Fruit fly (Drosophila melanogaster): ENCODE measurements around the gene mwh.

DNA sequence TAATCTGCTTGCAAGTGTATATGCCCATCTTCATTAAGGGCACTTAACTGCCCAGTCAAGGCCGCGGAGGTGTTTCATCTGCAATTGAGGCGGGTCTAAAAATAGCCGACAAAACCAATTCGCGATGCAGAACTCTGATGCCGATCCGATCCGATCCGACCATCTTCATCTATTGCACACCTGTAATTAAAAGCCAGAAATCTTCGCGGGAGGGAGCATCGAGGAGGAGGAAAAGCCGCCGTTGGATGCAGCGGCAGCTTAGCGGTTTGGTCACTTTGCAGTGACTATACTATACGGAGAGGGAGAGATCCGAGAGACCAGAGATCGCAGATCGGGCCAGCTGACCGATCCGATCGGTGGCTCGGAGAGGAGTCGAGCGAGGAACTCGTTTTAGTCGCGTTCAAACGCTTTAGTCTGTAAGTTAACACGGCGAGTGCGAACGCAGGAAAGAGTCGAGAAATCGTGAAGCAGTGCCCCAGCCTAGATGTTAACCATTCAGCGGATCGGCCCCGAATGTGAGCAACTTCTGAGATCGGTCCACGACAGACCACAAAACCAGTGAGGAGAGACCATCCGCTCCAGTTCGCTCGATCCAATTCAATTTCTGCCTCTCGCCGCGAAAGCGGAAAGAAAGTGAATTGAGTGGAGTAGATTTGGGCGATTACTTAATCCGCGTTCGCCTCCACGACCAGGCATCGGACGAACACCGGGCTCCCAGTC, 55.6 kb downstream of the mwh start, which contains the start of gene tfc:
- TF ChIP-seq fd96Ca (GFP tag; IDR thresholded peaks at IDR 0.05) (peak; percentile 20; the same call in 1 of the 3 replicates), Ets98B (GFP tag; IDR thresholded peaks at IDR 0.05) (peak; percentile 50; the same call in 1 of the 2 replicates), Pif1B (GFP tag; optimal IDR thresholded peaks at IDR 0.05) (no peak), CG12605 (GFP tag; IDR thresholded peaks at IDR 0.05) (peak; percentile 49), CG15710 (tag; optimal IDR thresholded peaks at IDR 0.05) (no peak), rn (GFP tag; IDR thresholded peaks at IDR 0.05) (no peak), EcR (GFP tag; optimal IDR thresholded peaks at IDR 0.05) (peak; percentile 61), CG8301 (tag; optimal IDR thresholded peaks at IDR 0.05) (no peak), CG14655 (GFP tag; optimal IDR thresholded peaks at IDR 0.05) (no peak)

All from whole organism, pupa.